Fruit fly (Drosophila melanogaster): ENCODE results near the gene Roc1a.

The Roc1a gene

DNA sequence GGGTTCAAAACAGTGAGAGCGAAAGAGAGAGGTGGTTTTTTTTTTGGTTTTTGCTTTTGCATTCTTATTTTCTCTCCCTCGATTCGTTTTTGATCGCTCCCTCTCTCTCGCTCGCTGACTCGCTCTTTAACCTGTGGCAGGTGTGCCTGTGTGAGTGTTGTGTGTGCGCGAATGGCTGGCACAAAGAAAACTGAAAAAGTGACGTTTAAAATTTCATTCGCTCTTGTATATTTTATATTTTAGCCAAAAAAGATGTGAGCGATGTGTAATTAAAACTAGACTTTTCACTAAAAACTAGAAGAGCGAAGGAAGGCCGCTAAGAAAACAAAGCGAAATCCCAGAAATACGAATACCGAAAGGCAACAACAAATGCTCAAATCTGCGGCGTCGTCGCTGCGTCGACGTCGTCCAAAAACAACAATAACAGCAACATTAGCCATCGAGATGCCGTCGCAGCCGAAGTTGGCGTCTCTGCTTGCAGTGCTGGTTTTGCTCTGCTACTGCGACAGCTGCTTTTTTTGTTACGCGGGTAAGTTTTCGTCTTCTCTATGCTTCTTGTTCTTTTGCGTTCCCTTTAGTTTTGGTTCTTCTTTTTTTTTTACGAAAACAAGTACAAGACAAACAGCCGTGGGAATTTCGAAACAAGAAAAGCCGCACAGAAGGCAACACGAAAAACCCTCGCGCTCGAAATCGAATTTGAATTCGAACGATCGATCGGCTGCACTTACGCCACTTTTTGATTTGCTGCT lies 40.4 kb downstream of the Roc1a start (continued):
- TF ChIP-seq CG4707 (GFP tag; optimal IDR thresholded peaks at IDR 0.05) (no peak), CG8089 (GFP tag; optimal IDR thresholded peaks at IDR 0.05) (no peak), CG16813 (GFP tag; IDR thresholded peaks at IDR 0.05; ENCODE audit: partially characterized antibody) (no peak), CG4820 (GFP tag; optimal IDR thresholded peaks at IDR 0.05) (no peak), grau (tag; optimal IDR thresholded peaks at IDR 0.05) (no peak), CG17361 (GFP tag; IDR thresholded peaks at IDR 0.05) (no peak), seq (GFP tag; IDR thresholded peaks at IDR 0.05) (no peak), ftz-f1 (GFP tag; optimal IDR thresholded peaks at IDR 0.05) (no peak), zen (tag; optimal IDR thresholded peaks at IDR 0.05) (no peak), CG1832 (GFP tag; optimal IDR thresholded peaks at IDR 0.05) (no peak), gro (GFP tag; optimal IDR thresholded peaks at IDR 0.05) (no peak), CG13424 (tag; optimal IDR thresholded peaks at IDR 0.05) (no peak), row (GFP tag; IDR thresholded peaks at IDR 0.05) (no peak), crol (GFP tag; IDR thresholded peaks at IDR 0.05) (no peak), CG10431 (GFP tag; optimal IDR thresholded peaks at IDR 0.05) (no peak), CG14050 (GFP tag; IDR thresholded peaks at IDR 0.05) (no peak), nom (GFP tag; optimal IDR thresholded peaks at IDR 0.05) (peak; percentile 67), tgo (GFP tag; IDR thresholded peaks at IDR 0.05) (no peak), D19B (GFP tag; optimal IDR thresholded peaks at IDR 0.05) (no peak), sisA (GFP tag; IDR thresholded peaks at IDR 0.05) (no peak), CG2889 (GFP tag; IDR thresholded peaks at IDR 0.05) (no peak), CG2129 (GFP tag; IDR thresholded peaks at IDR 0.05; ENCODE audit: partially characterized antibody) (no peak), CG9817 (tag; optimal IDR thresholded peaks at IDR 0.05) (no peak), CG14965 (GFP tag; optimal IDR thresholded peaks at IDR 0.05; ENCODE audit: borderline replicate concordance) (no peak), cato (GFP tag; optimal IDR thresholded peaks at IDR 0.05; ENCODE audit: borderline replicate concordance) (no peak), amos (GFP tag; IDR thresholded peaks at IDR 0.05; ENCODE audit: partially characterized antibody) (no peak), bab2 (GFP tag; optimal IDR thresholded peaks at IDR 0.05) (no peak), Ada2b (GFP tag; IDR thresholded peaks at IDR 0.05) (no peak), salm (tag; optimal IDR thresholded peaks at IDR 0.05) (no peak), disco-r (GFP tag; optimal IDR thresholded peaks at IDR 0.05) (no peak), so (GFP tag; IDR thresholded peaks at IDR 0.05) (no peak), Camta (GFP tag; optimal IDR thresholded peaks at IDR 0.05) (no peak), Lpt (GFP tag; optimal IDR thresholded peaks at IDR 0.05) (no peak), CG2202 (tag; optimal IDR thresholded peaks at IDR 0.05) (no peak), CG7928 (GFP tag; optimal IDR thresholded peaks at IDR 0.05) (no peak), CG4360 (GFP tag; IDR thresholded peaks at IDR 0.05) (peak; percentile 83), fu2 (GFP tag; optimal IDR thresholded peaks at IDR 0.05) (no peak), lab (GFP tag; optimal IDR thresholded peaks at IDR 0.05) (no peak), ac (GFP tag; optimal IDR thresholded peaks at IDR 0.05) (peak; percentile 67), Deaf1 (tag; optimal IDR thresholded peaks at IDR 0.05) (no peak), CG7839 (tag; optimal IDR thresholded peaks at IDR 0.05) (no peak), CG1024 (GFP tag; IDR thresholded peaks at IDR 0.05) (no peak), gcm (GFP tag; optimal IDR thresholded peaks at IDR 0.05) (no peak), CG9932 (GFP tag; IDR thresholded peaks at IDR 0.05) (no peak), CG12155 (GFP tag; optimal IDR thresholded peaks at IDR 0.05) (no peak), CG18262 (tag; optimal IDR thresholded peaks at IDR 0.05) (no peak), Spps (tag; optimal IDR thresholded peaks at IDR 0.05) (no peak), zfh1 (GFP tag; IDR thresholded peaks at IDR 0.05) (0 out of 3 replicates have a peak, but pooled peaks have one; percentile 4), oc (tag; optimal IDR thresholded peaks at IDR 0.05) (no peak), pros (GFP tag; optimal IDR thresholded peaks at IDR 0.05) (peak; percentile 33)
